Fruit fly (Drosophila melanogaster): ENCODE data around the gene CG14855.

Gene CG14855

dm6 chr3R:14747259-14747856 is 48.7 kb upstream of the CG14855 start (continued):
- TF ChIP-seq mirr (GFP tag; optimal IDR thresholded peaks at IDR 0.05) (peak; percentile 64), nerfin-2 (GFP tag; IDR thresholded peaks at IDR 0.05; ENCODE audit: partially characterized antibody) (no peak), CG9437 (GFP tag; optimal IDR thresholded peaks at IDR 0.05) (no peak), ap (GFP tag; IDR thresholded peaks at IDR 0.05) (no peak), CG14014 (GFP tag; IDR thresholded peaks at IDR 0.05) (no peak), Mad (GFP tag; optimal IDR thresholded peaks at IDR 0.05) (no peak), gt (GFP tag; IDR thresholded peaks at IDR 0.05) (no peak), YL-1 (GFP tag; optimal IDR thresholded peaks at IDR 0.05) (no peak)

DNA sequence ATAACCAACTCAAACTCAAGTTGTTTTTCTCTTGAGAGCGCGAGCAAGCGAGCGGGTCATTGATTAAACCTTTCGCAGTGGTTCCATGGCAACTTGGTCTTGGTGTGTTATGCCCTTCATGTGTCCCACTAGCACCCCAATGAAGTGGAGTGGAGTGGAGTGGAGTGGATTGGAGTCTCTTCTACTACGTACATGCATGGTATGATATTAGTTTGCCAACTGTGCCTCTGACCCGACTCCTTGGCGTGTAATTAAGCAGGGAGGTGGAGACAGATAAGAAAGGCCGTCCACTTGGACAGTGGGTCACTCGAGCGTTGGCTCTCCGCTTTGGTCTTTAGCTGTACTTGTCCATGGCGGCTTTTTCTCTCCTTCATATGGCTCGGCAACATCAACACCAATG is 48.2 kb upstream of the CG14855 start:
- TF ChIP-seq z (GFP tag; IDR thresholded peaks at IDR 0.05) (peak; percentile 91), Opbp (GFP tag; IDR thresholded peaks at IDR 0.05; ENCODE audit: partially characterized antibody) (peak; percentile 41; the same call in 1 of the 3 replicates), CG1647 (GFP tag; optimal IDR thresholded peaks at IDR 0.05) (no peak), Hr78 (GFP tag; optimal IDR thresholded peaks at IDR 0.05) (peak in 1 of 2 experiments; percentile 66), vvl (GFP tag; IDR thresholded peaks at IDR 0.05) (0 out of 2 replicates have a peak, but pooled peaks have one; percentile 26), Awh (GFP tag; IDR thresholded peaks at IDR 0.05) (no peak), chinmo (GFP tag; IDR thresholded peaks at IDR 0.05; ENCODE audit: partially characterized antibody) (peak; percentile 69; the same call in 1 of the 4 replicates), cg (GFP tag; optimal IDR thresholded peaks at IDR 0.05) (no peak), ham (GFP tag; IDR thresholded peaks at IDR 0.05) (no peak), Med (GFP tag) (peak; percentile 53), Camta (GFP tag; optimal IDR thresholded peaks at IDR 0.05) (peak; percentile 2), CG2199 (GFP tag; IDR thresholded peaks at IDR 0.05) (peak; percentile 61; the same call in 1 of the 3 replicates), Doc2 (GFP tag; IDR thresholded peaks at IDR 0.05) (no peak), zen2 (GFP tag; IDR thresholded peaks at IDR 0.05; ENCODE audit: partially characterized antibody) (0 out of 3 replicates have a peak, but pooled peaks have one; percentile 11), vnd (GFP tag; IDR thresholded peaks at IDR 0.05; ENCODE audit: partially characterized antibody) (peak; percentile 34; the same call in 1 of the 3 replicates), sug (tag; optimal IDR thresholded peaks at IDR 0.05) (peak; percentile 72), B-H1 (GFP tag; IDR thresholded peaks at IDR 0.05) (no peak), CG11085 (GFP tag; IDR thresholded peaks at IDR 0.05) (0 out of 2 replicates have a peak, but pooled peaks have one; percentile 19)

dm6 chr3R:14748323-14749076 is 47.6 kb upstream of the CG14855 start:
- TF ChIP-seq CG12299 (tag; optimal IDR thresholded peaks at IDR 0.05) (no peak), fd3F (GFP tag; optimal IDR thresholded peaks at IDR 0.05) (no peak), sna (GFP tag; IDR thresholded peaks at IDR 0.05; ENCODE audit: partially characterized antibody) (no peak), CG12942 (GFP tag; optimal IDR thresholded peaks at IDR 0.05) (no peak), pnt (GFP tag; optimal IDR thresholded peaks at IDR 0.05) (no peak), ham (GFP tag; IDR thresholded peaks at IDR 0.05) (no peak), CG4404 (GFP tag; IDR thresholded peaks at IDR 0.05) (no peak), CG11723 (GFP tag; optimal IDR thresholded peaks at IDR 0.05) (no peak), Mrtf (GFP tag; IDR thresholded peaks at IDR 0.05) (no peak), Scr (GFP tag; IDR thresholded peaks at IDR 0.05; ENCODE audit: partially characterized antibody) (no peak), CG2116 (GFP tag; optimal IDR thresholded peaks at IDR 0.05) (no peak), CG14710 (tag; optimal IDR thresholded peaks at IDR 0.05) (peak; percentile 36), CG43689 (GFP tag; IDR thresholded peaks at IDR 0.05) (no peak), CG33213 (GFP tag; optimal IDR thresholded peaks at IDR 0.05) (no peak), CG10979 (tag; optimal IDR thresholded peaks at IDR 0.05) (peak; percentile 64), CrebB (tag; optimal IDR thresholded peaks at IDR 0.05) (no peak), Camta (GFP tag; optimal IDR thresholded peaks at IDR 0.05) (no peak), CG16863 (GFP tag; optimal IDR thresholded peaks at IDR 0.05) (no peak), dmrt99B (tag; optimal IDR thresholded peaks at IDR 0.05) (peak; percentile 3), gcm (GFP tag; optimal IDR thresholded peaks at IDR 0.05) (no peak), CG4424 (GFP tag; optimal IDR thresholded peaks at IDR 0.05) (no peak), gcm2 (GFP tag; optimal IDR thresholded peaks at IDR 0.05) (no peak)
